Worm (Caenorhabditis elegans): Measurements from ENCODE around the gene sdz-8.
A peak's percentile ranks its signal among the peaks of the same experiment; 100 is the strongest.

The sdz-8 gene

ce11 chrV:11516141-11516591, at the start of gene sdz-8:
Gene sdz-8 (minus strand): TSS chrV:11516191.
- no peak for TF ChIP-seq mls-2 (tag; optimal IDR thresholded peaks at IDR 0.05)
- TF ChIP-seq nhr-2 (tag; optimal IDR thresholded peaks at IDR 0.05): no peak

ce11 chrV:11564573-11564972, 48.6 kb upstream of the sdz-8 start, which contains the start of gene srx-87:
Gene srx-87 (plus strand): TSS chrV:11564873.
- TF ChIP-seq sem-2 (GFP tag; optimal IDR thresholded peaks at IDR 0.05): no peak
- no peak for TF ChIP-seq elt-3 (tag; optimal IDR thresholded peaks at IDR 0.05)
- no peak for TF ChIP-seq snpc-4 (tag; optimal IDR thresholded peaks at IDR 0.05)
- TF ChIP-seq nhr-28 (tag; optimal IDR thresholded peaks at IDR 0.05): no peak
- no peak for TF ChIP-seq zip-8 (tag; optimal IDR thresholded peaks at IDR 0.05)
- no peak for TF ChIP-seq ceh-43 (GFP tag; optimal IDR thresholded peaks at IDR 0.05)
- no peak for TF ChIP-seq lin-13 (tag; optimal IDR thresholded peaks at IDR 0.05)
- no peak for TF ChIP-seq ham-2 (GFP tag; optimal IDR thresholded peaks at IDR 0.05)

- TF ChIP-seq mls-2 (tag; optimal IDR thresholded peaks at IDR 0.05) (no peak), mep-1 (tag; optimal IDR thresholded peaks at IDR 0.05) (no peak), ceh-39 (tag; optimal IDR thresholded peaks at IDR 0.05) (no peak), cnd-1 (tag; optimal IDR thresholded peaks at IDR 0.05) (no peak), tbx-8 (GFP tag; optimal IDR thresholded peaks at IDR 0.05) (no peak), elt-1 (tag; optimal IDR thresholded peaks at IDR 0.05; ENCODE audit: borderline replicate concordance, insufficient read depth) (no peak), sptf-1 (tag; optimal IDR thresholded peaks at IDR 0.05) (no peak), lsy-2 (tag; optimal IDR thresholded peaks at IDR 0.05) (no peak), ceh-83 (GFP tag; optimal IDR thresholded peaks at IDR 0.05) (no peak), M03D4.4 (tag; optimal IDR thresholded peaks at IDR 0.05) (no peak), sem-2 (GFP tag; optimal IDR thresholded peaks at IDR 0.05) (no peak), blmp-1 (tag; optimal IDR thresholded peaks at IDR 0.05) (no peak), elt-3 (tag; optimal IDR thresholded peaks at IDR 0.05) (no peak), mab-5 (tag; optimal IDR thresholded peaks at IDR 0.05) (no peak), drap-1 (GFP tag; optimal IDR thresholded peaks at IDR 0.05) (no peak), ham-2 (GFP tag; optimal IDR thresholded peaks at IDR 0.05) (no peak), bed-3 (GFP tag; optimal IDR thresholded peaks at IDR 0.05) (no peak), nhr-12 (tag; optimal IDR thresholded peaks at IDR 0.05) (no peak)
Observed at ce11 chrV:11562643-11563042, 46.7 kb upstream of the sdz-8 start, which contains the start of gene srx-86. Gene srx-86 (plus strand): TSS chrV:11562943.

DNA sequence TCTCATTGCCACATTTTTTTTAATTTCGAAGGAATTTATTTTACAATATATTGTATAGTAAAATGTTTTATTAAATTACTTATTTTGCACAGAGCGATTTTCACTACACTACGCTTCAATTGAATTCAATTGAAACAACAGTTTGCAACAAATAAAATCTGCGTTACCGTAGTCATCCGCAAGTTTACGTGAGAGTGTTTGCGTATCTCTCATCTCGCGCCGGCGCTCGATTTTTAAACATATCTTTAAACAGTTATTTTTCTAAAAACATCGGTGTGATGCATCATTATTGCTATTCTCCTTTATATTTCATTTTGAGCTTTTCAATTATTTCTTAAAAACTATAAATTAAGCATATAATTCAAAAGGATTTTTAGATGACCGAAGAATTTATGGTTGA, 38.3 kb upstream of the sdz-8 start, which contains the start of gene duo-1:
Gene duo-1 (plus strand): TSS at position 371 of the 400 bp plus-strand sequence.
- TF ChIP-seq lsy-2 (tag; optimal IDR thresholded peaks at IDR 0.05) (peak; percentile 76), lin-32 (GFP tag; optimal IDR thresholded peaks at IDR 0.05) (no peak)

ce11 chrV:11552379-11552778, 36.4 kb upstream of the sdz-8 start, which contains the start of gene srx-85:
Gene srx-85 (plus strand): TSS chrV:11552679.
- TF ChIP-seq lsy-2 (tag; optimal IDR thresholded peaks at IDR 0.05): no peak
- TF ChIP-seq pha-4 (tag; optimal IDR thresholded peaks at IDR 0.05): no peak
- TF ChIP-seq cnd-1 (tag; optimal IDR thresholded peaks at IDR 0.05): no peak
- no peak for TF ChIP-seq ztf-11 (tag; optimal IDR thresholded peaks at IDR 0.05)
- no peak for TF ChIP-seq snpc-4 (tag; optimal IDR thresholded peaks at IDR 0.05)
- no peak for TF ChIP-seq sptf-1 (tag; optimal IDR thresholded peaks at IDR 0.05)
- no peak for TF ChIP-seq mab-5 (tag; optimal IDR thresholded peaks at IDR 0.05)

DNA sequence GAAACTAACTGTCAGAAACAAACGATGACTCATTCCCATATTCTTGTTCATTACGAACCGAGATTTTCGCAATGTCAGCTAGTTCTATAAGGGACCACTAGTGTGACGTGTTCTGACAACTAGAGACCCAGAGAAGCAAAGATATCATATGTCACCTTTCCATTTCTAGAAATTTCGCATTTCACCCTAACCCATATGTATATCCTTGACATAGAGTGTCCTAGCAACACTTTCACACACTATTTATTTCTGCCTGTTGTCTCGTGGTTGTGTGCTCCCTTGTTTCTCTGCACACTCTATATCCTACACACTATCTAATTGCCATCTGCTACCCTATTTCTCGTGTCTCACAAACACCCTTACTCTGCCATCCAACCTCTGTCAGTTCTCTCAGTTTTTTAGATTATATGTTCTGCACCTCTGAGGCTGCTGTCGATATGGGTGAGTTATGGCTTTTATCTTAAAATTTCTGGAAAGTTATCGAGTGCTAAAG, 33.0 kb upstream of the sdz-8 start, which contains the start of the genes F38B7.17 and F38B7.3:
Gene F38B7.17 (minus strand): TSS at position 51 of the 493 bp plus-strand sequence.
Gene F38B7.3 (plus strand): TSS at position 194 of the 493 bp plus-strand sequence.
- TF ChIP-seq tbx-8 (GFP tag; optimal IDR thresholded peaks at IDR 0.05) (no peak), nhr-28 (tag; optimal IDR thresholded peaks at IDR 0.05) (no peak), ces-1 (GFP tag; optimal IDR thresholded peaks at IDR 0.05) (peak; percentile 30), hlh-1 (tag; optimal IDR thresholded peaks at IDR 0.05) (peak; percentile 49), zip-8 (tag; optimal IDR thresholded peaks at IDR 0.05) (no peak), mls-2 (tag; optimal IDR thresholded peaks at IDR 0.05) (no peak), bed-3 (GFP tag; optimal IDR thresholded peaks at IDR 0.05) (no peak), drap-1 (GFP tag; optimal IDR thresholded peaks at IDR 0.05) (no peak), unc-62 (GFP tag; optimal IDR thresholded peaks at IDR 0.05) (peak; percentile 40), sptf-1 (tag; optimal IDR thresholded peaks at IDR 0.05) (no peak), nhr-2 (tag; optimal IDR thresholded peaks at IDR 0.05) (no peak), cnd-1 (tag; optimal IDR thresholded peaks at IDR 0.05) (peak; percentile 84), ceh-43 (GFP tag; optimal IDR thresholded peaks at IDR 0.05) (no peak), nhr-76 (tag; optimal IDR thresholded peaks at IDR 0.05) (no peak), pha-4 (tag; optimal IDR thresholded peaks at IDR 0.05) (peak; percentile 50), lin-32 (GFP tag; optimal IDR thresholded peaks at IDR 0.05) (peak; percentile 11), unc-120 (tag; optimal IDR thresholded peaks at IDR 0.05; ENCODE audit: poor library complexity, severe bottlenecking) (peak; percentile 30), lsy-2 (tag; optimal IDR thresholded peaks at IDR 0.05) (peak; percentile 13), ceh-39 (tag; optimal IDR thresholded peaks at IDR 0.05) (no peak), mep-1 (tag; optimal IDR thresholded peaks at IDR 0.05) (no peak), elt-1 (tag; optimal IDR thresholded peaks at IDR 0.05; ENCODE audit: borderline replicate concordance, insufficient read depth) (no peak), nhr-12 (tag; optimal IDR thresholded peaks at IDR 0.05) (no peak)
